Fruit fly (Drosophila melanogaster) Kc167 (cell line): Measurements from ENCODE around the gene Nna1.

ENCODE experiments used
- Myc ChIP-seq: fragments of >200 bp; optimal IDR thresholded peaks from 2 replicates; lab custom pipeline; 2017; ENCODE audit warnings: missing external identifiers
- Sin3A ChIP-seq: fragments of >200 bp; optimal IDR thresholded peaks from 2 replicates; lab custom pipeline; 2018; ENCODE audit warnings: missing external identifiers
- h ChIP-seq: fragments of >200 bp; optimal IDR thresholded peaks from 3 replicates; lab custom pipeline; 2018; ENCODE audit warnings: missing external identifiers
- ttk ChIP-seq: sonication (Bioruptor generic); optimal IDR thresholded peaks from 2 replicates; lab custom pipeline; 2017; ENCODE audit warnings: missing external identifiers

dm6 chrX:13646175-13646574 is 45.9 kb upstream of the Nna1 start:
- TF ChIP-seq Sin3A (lab: Kevin White, UChicago) (no peak), h (lab: Kevin White, UChicago) (no peak), ttk (lab: Kevin White, UChicago) (no peak), Myc (lab: Kevin White, UChicago) (no peak)
